Worm (Caenorhabditis elegans) whole organism, L2 larva: ENCODE measurements around the gene tsp-1.

Experiments
- C34F6.9 ChIP-seq: fragments of 150-350 bp; optimal IDR thresholded peaks from 2 replicates; lab custom pipeline; 2014; ENCODE audit warnings: missing biosample characterization, missing genetic modification characterization
- R02D3.7 ChIP-seq: fragments of 150-350 bp; optimal IDR thresholded peaks from 2 replicates; lab custom pipeline; 2014; ENCODE audit warnings: missing biosample characterization, missing genetic modification characterization
- aly-2 ChIP-seq: fragments of 150-350 bp; optimal IDR thresholded peaks from 2 replicates; lab custom pipeline; 2014; ENCODE audit warnings: missing biosample characterization, missing genetic modification characterization
- blmp-1 ChIP-seq: sonication (generic microtip); optimal IDR thresholded peaks from 2 replicates; lab custom pipeline; 2017; ENCODE audit warnings: missing genetic modification characterization, mild to moderate bottlenecking, missing compliant biosample characterization, antibody characterized with exemption, moderate library complexity; ENCODE audit not compliant: insufficient read depth
- crh-2 ChIP-seq: sonication (generic microtip); optimal IDR thresholded peaks from 2 replicates; lab custom pipeline; 2017; ENCODE audit warnings: missing biosample characterization, missing genetic modification characterization
- egl-27 ChIP-seq: sonication (generic microtip); optimal IDR thresholded peaks from 3 replicates; lab custom pipeline; 2017; ENCODE audit warnings: missing biosample characterization, missing genetic modification reagents, missing genetic modification characterization
- elt-3 ChIP-seq: sonication (generic microtip); optimal IDR thresholded peaks from 2 replicates; lab custom pipeline; 2017; ENCODE audit warnings: missing biosample characterization, missing genetic modification characterization
- fos-1 ChIP-seq: fragments of 150-350 bp; optimal IDR thresholded peaks from 2 replicates; lab custom pipeline; 2014; ENCODE audit warnings: missing biosample characterization, missing genetic modification characterization
- gmeb-1 ChIP-seq: fragments of 150-350 bp; optimal IDR thresholded peaks from 2 replicates; lab custom pipeline; 2014; ENCODE audit warnings: missing biosample characterization, missing genetic modification characterization
- lin-39 ChIP-seq: fragments of 150-350 bp; optimal IDR thresholded peaks from 2 replicates; lab custom pipeline; 2014; ENCODE audit warnings: missing biosample characterization, missing genetic modification reagents, missing genetic modification characterization
- lsy-2 ChIP-seq, 2 experiments: fragments of 150-350 bp in 1 of 2; sonication (generic microtip) in 1 of 2; optimal IDR thresholded peaks; 2 replicates each; lab custom pipeline; 2014 to 2017; ENCODE audit warnings: missing biosample characterization in 2 of 2, missing genetic modification characterization in 2 of 2
- mbf-1 ChIP-seq: sonication (generic microtip); optimal IDR thresholded peaks from 2 replicates; lab custom pipeline; 2017; ENCODE audit warnings: missing biosample characterization, missing genetic modification characterization
- mdl-1 ChIP-seq, 2 experiments: fragments of 150-350 bp in 1 of 2; sonication (generic microtip) in 1 of 2; optimal IDR thresholded peaks; 2 replicates each; lab custom pipeline; 2017; ENCODE audit warnings: missing biosample characterization in 2 of 2, missing genetic modification characterization in 2 of 2
- nhr-10 ChIP-seq: sonication (generic microtip); optimal IDR thresholded peaks from 2 replicates; lab custom pipeline; 2017; ENCODE audit warnings: missing biosample characterization, missing genetic modification characterization
- nhr-12 ChIP-seq: fragments of 150-350 bp; optimal IDR thresholded peaks from 2 replicates; lab custom pipeline; 2014; ENCODE audit warnings: missing biosample characterization, missing genetic modification characterization
- nhr-129 ChIP-seq: fragments of 150-350 bp; optimal IDR thresholded peaks from 2 replicates; lab custom pipeline; 2014; ENCODE audit warnings: missing biosample characterization, missing genetic modification characterization
- nhr-23 ChIP-seq: fragments of 150-350 bp; optimal IDR thresholded peaks from 2 replicates; lab custom pipeline; 2014; ENCODE audit warnings: missing biosample characterization, missing genetic modification reagents, missing genetic modification characterization
- nhr-237 ChIP-seq: fragments of 150-350 bp; optimal IDR thresholded peaks from 2 replicates; lab custom pipeline; 2014; ENCODE audit warnings: missing biosample characterization, missing genetic modification characterization
- nhr-25 ChIP-seq: fragments of 150-350 bp; sonication (generic microtip); optimal IDR thresholded peaks from 3 replicates; lab custom pipeline; 2014; ENCODE audit warnings: missing biosample characterization, missing genetic modification characterization
- nhr-6 ChIP-seq: fragments of 150-350 bp; optimal IDR thresholded peaks from 2 replicates; lab custom pipeline; 2014; ENCODE audit warnings: missing biosample characterization, missing genetic modification characterization
- sma-3 ChIP-seq: sonication (generic microtip); optimal IDR thresholded peaks from 2 replicates; lab custom pipeline; 2016; ENCODE audit warnings: missing genetic modification reagents, missing genetic modification characterization, missing compliant biosample characterization
- sma-9 ChIP-seq, 2 experiments: fragments of 150-350 bp in 1 of 2; sonication (generic microtip) in 1 of 2; optimal IDR thresholded peaks; 2 replicates each; lab custom pipeline; 2014 to 2016; ENCODE audit warnings: missing genetic modification characterization in 2 of 2, mild to moderate bottlenecking in 1 of 2, missing biosample characterization in 1 of 2, missing compliant biosample characterization in 1 of 2, missing genetic modification reagents in 1 of 2, moderate library complexity in 1 of 2
- snpc-4 ChIP-seq: fragments of 150-350 bp; optimal IDR thresholded peaks from 2 replicates; lab custom pipeline; 2014; ENCODE audit warnings: missing biosample characterization, missing genetic modification characterization
- unc-39 ChIP-seq: fragments of 150-350 bp; optimal IDR thresholded peaks from 2 replicates; lab custom pipeline; 2014; ENCODE audit warnings: missing biosample characterization, missing genetic modification characterization
- unc-55 ChIP-seq: fragments of 150-350 bp; sonication (generic microtip); optimal IDR thresholded peaks from 3 replicates; lab custom pipeline; 2014; ENCODE audit warnings: missing biosample characterization, missing genetic modification reagents, missing genetic modification characterization
- unc-62 ChIP-seq: fragments of 150-350 bp; optimal IDR thresholded peaks from 2 replicates; lab custom pipeline; 2014; ENCODE audit warnings: missing biosample characterization, missing genetic modification reagents, missing genetic modification characterization
- zag-1 ChIP-seq: fragments of 150-350 bp; optimal IDR thresholded peaks from 2 replicates; lab custom pipeline; 2014; ENCODE audit warnings: missing biosample characterization, missing genetic modification characterization
- ztf-4 ChIP-seq: fragments of 150-350 bp; optimal IDR thresholded peaks from 2 replicates; lab custom pipeline; 2014; ENCODE audit warnings: missing biosample characterization, missing genetic modification characterization

Gene tsp-1

DNA sequence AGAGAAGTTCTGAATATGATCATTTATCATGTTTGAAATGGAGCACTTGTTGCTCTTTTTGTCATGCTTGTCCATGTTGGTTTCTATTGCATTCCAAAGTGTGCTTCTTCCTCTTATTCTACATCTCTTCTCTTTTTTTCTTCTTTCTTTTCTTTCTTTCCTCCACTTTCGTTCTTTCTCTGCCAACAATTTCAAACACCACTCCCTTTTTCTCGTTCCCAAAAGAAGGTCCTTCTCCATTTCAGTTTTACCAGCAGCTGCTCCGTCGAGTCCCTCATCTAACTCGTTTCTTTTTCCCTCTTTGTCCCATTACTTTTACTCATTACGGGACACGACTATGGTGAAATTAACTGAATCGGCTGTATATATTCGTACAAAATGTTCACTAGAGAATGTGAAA is 15.7 kb upstream of the tsp-1 start, which contains the start of gene F09G8.5:
F09G8.5 (plus strand) TSS at position 38 of the 400 bp plus-strand sequence.
- TF ChIP-seq unc-55 (peak; percentile 81), lin-39 (tag; lab: Kevin White, UChicago) (no peak)

DNA sequence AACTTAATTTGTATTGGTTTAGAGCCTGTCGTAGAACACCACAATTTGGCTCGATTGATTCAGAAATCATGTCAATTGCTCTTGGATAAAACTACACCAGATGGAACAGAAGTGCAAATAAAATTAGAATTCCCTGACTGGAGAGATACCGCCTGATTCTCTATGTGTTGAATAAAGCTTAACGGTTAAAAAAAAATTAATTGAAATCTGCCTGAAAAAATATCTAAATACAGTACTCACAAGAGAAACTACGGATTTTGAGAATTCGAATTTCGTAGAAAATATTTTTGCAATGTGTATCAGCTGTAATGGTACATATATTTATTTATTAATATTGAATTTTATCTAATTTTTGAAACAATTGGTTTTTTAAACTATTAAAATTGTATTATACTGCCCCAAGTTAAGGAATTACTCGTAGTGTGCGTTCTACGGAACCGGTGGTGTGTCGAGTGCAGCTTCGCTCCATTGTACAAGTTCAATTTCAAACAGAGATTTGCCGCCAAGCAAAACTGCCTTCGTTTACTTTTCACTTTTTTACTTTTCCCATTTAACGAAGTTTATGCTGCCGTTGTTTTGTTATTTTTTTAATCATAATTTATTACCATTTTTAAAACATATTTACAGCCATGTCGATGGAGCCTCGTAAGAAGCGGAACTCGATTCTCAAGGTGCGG is 10.9 kb upstream of the tsp-1 start, which contains the start of gene knl-1:
knl-1 (plus strand) TSS at position 626 of the 677 bp plus-strand sequence.
- TF ChIP-seq crh-2 (peak; percentile 7), egl-27 (tag; lab: Kevin White, UChicago) (no peak), unc-55 (peak; percentile 84), C34F6.9 (peak; percentile 65), snpc-4 (peak; percentile 9), blmp-1 (tag; lab: Kevin White, UChicago) (no peak), nhr-25 (no peak), lsy-2 (tag; optimal IDR thresholded peaks at IDR 0.05; lab: Kevin White, UChicago) (peak in 1 of 2 experiments; percentile 72), gmeb-1 (tag; lab: Kevin White, UChicago) (peak; percentile 73), fos-1 (tag; lab: Kevin White, UChicago) (peak; percentile 2), nhr-129 (tag; lab: Kevin White, UChicago) (peak; percentile 76)

DNA sequence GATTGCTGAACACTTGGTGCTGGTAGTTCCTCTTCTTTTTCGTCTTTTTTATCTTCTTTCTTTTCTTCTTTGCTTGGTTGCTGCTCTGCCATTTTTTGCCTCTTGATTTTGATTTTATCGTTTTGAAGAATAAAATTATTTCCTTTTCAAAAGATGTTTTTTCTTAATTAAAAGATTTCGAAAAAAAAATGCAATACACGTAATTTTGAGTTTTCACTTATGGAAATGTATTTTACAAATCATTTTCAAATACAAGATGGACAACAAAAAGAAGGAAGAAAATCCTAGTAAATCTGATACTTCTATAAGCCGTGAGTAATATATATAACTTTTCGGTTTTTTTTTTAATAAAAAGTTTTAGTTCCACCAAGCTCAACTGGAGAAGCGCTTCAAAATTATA is 10.2 kb upstream of the tsp-1 start, which contains the start of the genes C02F5.10 and C02F5.2:
C02F5.10 (minus strand) TSS at position 101 of the 400 bp plus-strand sequence.
C02F5.2 (plus strand) TSS at position 239 of the 400 bp plus-strand sequence.
- TF ChIP-seq mbf-1 (tag; lab: Kevin White, UChicago): no peak

DNA sequence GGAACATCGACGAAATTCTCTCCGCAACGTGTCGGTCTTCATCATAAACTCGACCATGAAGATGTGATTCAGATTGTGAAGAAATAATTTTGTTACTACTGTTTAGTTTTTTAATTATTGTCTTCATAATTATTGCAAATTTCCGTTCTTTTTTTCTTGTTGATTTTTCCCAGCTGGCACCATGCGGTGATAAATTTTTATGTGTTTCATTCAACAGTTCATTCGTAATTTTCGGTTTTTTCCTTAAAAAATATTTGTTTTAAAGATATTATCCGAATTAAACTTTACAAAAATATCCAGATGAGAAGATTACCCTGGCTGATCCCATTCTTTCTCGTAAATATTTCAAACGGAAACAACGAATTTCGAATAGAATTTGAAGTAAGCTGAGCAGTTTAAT is 7.8 kb upstream of the tsp-1 start, which contains the start of gene C02F5.13:
C02F5.13 (plus strand) TSS at position 301 of the 400 bp plus-strand sequence.
- TF ChIP-seq nhr-6 (no peak), nhr-237 (tag; lab: Kevin White, UChicago) (no peak), nhr-12 (tag; lab: Kevin White, UChicago) (no peak), elt-3 (tag; lab: Kevin White, UChicago) (no peak)

DNA sequence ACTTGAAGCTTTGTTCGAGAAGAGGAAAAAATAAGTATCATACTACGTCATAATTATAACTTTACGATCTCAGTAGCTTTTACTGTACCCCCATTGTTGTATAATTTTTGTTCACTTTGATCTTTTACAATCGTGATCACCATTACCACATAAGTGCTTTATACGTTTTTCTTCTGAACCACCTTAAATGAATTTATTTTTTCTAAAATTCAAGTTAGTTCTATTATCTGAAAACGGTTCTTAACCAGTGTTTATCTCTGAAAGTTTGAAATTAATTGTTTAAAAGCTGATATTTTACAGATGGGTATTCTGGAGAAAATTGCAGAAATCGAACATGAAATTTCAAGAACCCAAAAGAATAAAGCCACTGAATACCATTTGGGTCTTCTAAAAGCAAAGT is 6.4 kb upstream of the tsp-1 start, which contains the start of gene C02F5.3:
C02F5.3 (plus strand) TSS at position 301 of the 400 bp plus-strand sequence.
- TF ChIP-seq R02D3.7 (tag; lab: Kevin White, UChicago): no peak
- no peak for TF ChIP-seq snpc-4
- no peak for TF ChIP-seq lsy-2 (tag; optimal IDR thresholded peaks at IDR 0.05; lab: Kevin White, UChicago)
- no peak for TF ChIP-seq nhr-23
- TF ChIP-seq gmeb-1 (tag; lab: Kevin White, UChicago): no peak
- no peak for TF ChIP-seq blmp-1 (tag; lab: Kevin White, UChicago)
- no peak for TF ChIP-seq mbf-1 (tag; lab: Kevin White, UChicago)
- TF ChIP-seq aly-2 (tag; lab: Kevin White, UChicago): no peak
- no peak for TF ChIP-seq nhr-10
- TF ChIP-seq nhr-129 (tag; lab: Kevin White, UChicago): no peak
- no peak for TF ChIP-seq mdl-1 (tag; optimal IDR thresholded peaks at IDR 0.05; lab: Kevin White, UChicago)
- no peak for TF ChIP-seq zag-1 (tag; lab: Kevin White, UChicago)
- no peak for TF ChIP-seq ztf-4 (tag; lab: Kevin White, UChicago)
- TF ChIP-seq unc-62 (GFP tag; lab: Kevin White, UChicago): no peak
- no peak for TF ChIP-seq nhr-237 (tag; lab: Kevin White, UChicago)
- no peak for TF ChIP-seq sma-3
- no peak for TF ChIP-seq nhr-25
- no peak for TF ChIP-seq sma-9 (GFP tag; optimal IDR thresholded peaks at IDR 0.05; lab: Kevin White, UChicago)
- TF ChIP-seq sma-9 (tag; optimal IDR thresholded peaks at IDR 0.05; lab: Kevin White, UChicago): no peak

DNA sequence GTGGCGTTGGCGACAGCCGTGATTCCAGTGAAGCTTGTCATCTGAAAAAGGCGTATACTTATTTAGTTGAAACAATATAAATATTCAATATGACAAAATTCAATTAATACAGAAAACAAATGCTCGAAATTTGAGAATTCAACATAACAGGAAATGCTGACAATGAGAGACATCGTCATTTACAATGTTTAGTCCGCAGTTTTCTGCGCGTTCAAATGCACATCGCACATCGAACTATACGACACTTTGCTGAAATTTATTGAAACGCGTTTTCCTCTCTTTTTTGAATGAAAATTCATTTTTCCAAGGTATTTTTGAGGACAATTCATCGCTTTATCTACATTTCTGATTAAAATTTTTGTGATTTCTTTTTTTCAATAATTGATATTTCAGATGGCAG is 4.8 kb upstream of the tsp-1 start, which contains the start of the genes pbs-6 and cids-1:
pbs-6 (minus strand) TSS at position 41 of the 400 bp plus-strand sequence.
cids-1 (plus strand) TSS at position 394 of the 400 bp plus-strand sequence.
- TF ChIP-seq unc-39: no peak
- peak; percentile 21 for TF ChIP-seq nhr-129 (tag; lab: Kevin White, UChicago)
- TF ChIP-seq lsy-2 (tag; optimal IDR thresholded peaks at IDR 0.05; lab: Kevin White, UChicago): peak in 1 of 2 experiments; percentile 51
- TF ChIP-seq unc-55: peak; percentile 47
- TF ChIP-seq C34F6.9: peak; percentile 16
